Fruit fly (Drosophila melanogaster) whole organism, pupa: Measurements from ENCODE around the gene CG32320.

Source experiments
- CG12605 ChIP-seq: fragments of 200-800 bp; sonication (Bioruptor generic); IDR thresholded peaks from 2 replicates; pipeline ENCODE4 v1.3.6; 2022; ENCODE audit warnings: missing biosample characterization, missing genetic modification characterization
- CG15710 ChIP-seq: fragments of 200-800 bp; sonication (Bioruptor generic); optimal IDR thresholded peaks from 2 replicates; lab custom pipeline; 2018; ENCODE audit warnings: missing biosample characterization, mild to moderate bottlenecking, missing genetic modification characterization, moderate library complexity
- CG17806 ChIP-seq: fragments of 200-800 bp; sonication (Bioruptor generic); optimal IDR thresholded peaks from 2 replicates; lab custom pipeline; 2018; ENCODE audit warnings: missing biosample characterization, mild to moderate bottlenecking, missing genetic modification characterization, moderate library complexity
- CG8159 ChIP-seq: fragments of 200-800 bp; sonication (Bioruptor generic); optimal IDR thresholded peaks from 3 replicates; lab custom pipeline; 2018; ENCODE audit warnings: missing biosample characterization, mild to moderate bottlenecking, missing genetic modification characterization, moderate library complexity
- CG8301 ChIP-seq: fragments of 200-800 bp; sonication (Bioruptor generic); optimal IDR thresholded peaks from 2 replicates; lab custom pipeline; 2018; ENCODE audit warnings: missing biosample characterization, mild to moderate bottlenecking, missing genetic modification characterization
- CG9948 ChIP-seq: fragments of 200-800 bp; sonication (Bioruptor generic); optimal IDR thresholded peaks from 2 replicates; lab custom pipeline; 2018; ENCODE audit warnings: missing biosample characterization, mild to moderate bottlenecking, missing genetic modification characterization, moderate library complexity
- D1 ChIP-seq: fragments of 200-800 bp; sonication (Bioruptor generic); optimal IDR thresholded peaks from 2 replicates; lab custom pipeline; 2018; ENCODE audit warnings: missing biosample characterization, mild to moderate bottlenecking, missing genetic modification characterization, moderate library complexity
- Pif1B ChIP-seq: fragments of 200-800 bp; sonication (Bioruptor generic); optimal IDR thresholded peaks from 3 replicates; lab custom pipeline; 2016; ENCODE audit warnings: missing biosample characterization, missing genetic modification characterization
- Snoo ChIP-seq: fragments of 200-800 bp; sonication (Bioruptor generic); optimal IDR thresholded peaks from 3 replicates; lab custom pipeline; 2017; ENCODE audit warnings: missing biosample characterization, mild to moderate bottlenecking, missing genetic modification characterization, inconsistent platforms
- rn ChIP-seq: fragments of 200-800 bp; sonication (Bioruptor generic); IDR thresholded peaks from 2 replicates; pipeline ENCODE4 v1.3.6; 2022; ENCODE audit warnings: missing biosample characterization, missing genetic modification characterization

DNA sequence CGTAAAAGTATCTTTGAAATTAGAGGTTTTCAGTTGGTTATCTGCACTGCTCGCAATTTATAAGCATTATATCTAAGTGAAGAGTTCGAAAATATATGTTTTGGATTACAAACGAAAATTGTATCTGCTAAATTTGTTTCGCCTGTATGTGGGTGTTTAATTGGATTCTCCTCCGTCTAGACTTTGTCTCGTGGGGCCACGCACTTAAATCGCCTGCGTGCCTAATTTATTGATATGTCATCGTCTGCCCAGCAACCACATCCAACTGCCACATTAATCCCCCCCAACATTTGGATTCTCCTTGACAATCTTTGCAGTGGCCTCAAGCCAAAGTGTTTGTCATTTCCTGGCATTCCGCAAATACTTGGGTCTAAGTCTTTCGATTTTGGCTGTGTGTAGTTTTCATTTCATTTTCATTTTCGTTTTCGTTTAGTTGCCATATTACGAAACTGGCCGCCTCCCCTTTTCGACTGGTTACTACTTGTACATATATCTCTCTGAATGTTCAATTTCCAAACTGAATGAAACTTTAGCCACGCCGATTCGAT lies 20.2 kb upstream of the CG32320 start:
- TF ChIP-seq CG8301 (no peak), CG8159 (tag; lab: Kevin White, UChicago) (no peak), rn (GFP tag; lab: Robert Waterston, UW) (no peak), D1 (tag; lab: Kevin White, UChicago) (no peak), CG15710 (tag; lab: Kevin White, UChicago) (no peak), CG9948 (tag; lab: Kevin White, UChicago) (no peak), CG17806 (no peak), Snoo (tag; lab: Kevin White, UChicago) (no peak), Pif1B (no peak), CG12605 (GFP tag; lab: Robert Waterston, UW) (no peak)
